Worm (Caenorhabditis elegans) whole organism, young adult: ENCODE data around the gene R02F2.9.

Experiments used
- F37B4.10 ChIP-seq: fragments of 200-800 bp; sonication (Bioruptor generic); IDR thresholded peaks from 2 replicates; pipeline ENCODE4 v1.3.6; 2022; ENCODE audit warnings: missing genetic modification characterization, missing compliant biosample characterization
- F49E8.2 ChIP-seq: sonication (generic microtip); optimal IDR thresholded peaks from 3 replicates; lab custom pipeline; 2017; ENCODE audit warnings: missing genetic modification characterization, mild to moderate bottlenecking, missing compliant biosample characterization, antibody characterized with exemption, moderate library complexity; ENCODE audit not compliant: insufficient read depth
- Y67H2A.10 ChIP-seq: fragments of 200-800 bp; sonication (Bioruptor generic); conservative IDR thresholded peaks from 2 replicates; pipeline ENCODE4 v1.3.6; 2022; ENCODE audit warnings: missing genetic modification reagents, missing genetic modification characterization, missing compliant biosample characterization
- ets-4 ChIP-seq: fragments of 200-800 bp; sonication (Bioruptor generic); optimal IDR thresholded peaks from 2 replicates; lab custom pipeline; 2018; ENCODE audit warnings: mild to moderate bottlenecking, missing genetic modification characterization, missing compliant biosample characterization
- let-526 ChIP-seq: fragments of 200-800 bp; sonication (Bioruptor generic); IDR thresholded peaks from 2 replicates; pipeline ENCODE4 v1.3.6; 2022; ENCODE audit warnings: missing genetic modification reagents, missing genetic modification characterization, missing compliant biosample characterization
- lir-1 ChIP-seq: fragments of 200-800 bp; sonication (Bioruptor generic); conservative IDR thresholded peaks from 2 replicates; pipeline ENCODE4 v1.3.6; 2022; ENCODE audit warnings: missing genetic modification reagents, missing genetic modification characterization, missing compliant biosample characterization
- mcd-1 ChIP-seq: fragments of 200-800 bp; sonication (Bioruptor generic); IDR thresholded peaks from 2 replicates; pipeline ENCODE4 v1.3.6; 2022; ENCODE audit warnings: missing genetic modification reagents, missing genetic modification characterization, missing compliant biosample characterization
- nfya-1 ChIP-seq: sonication (generic microtip); optimal IDR thresholded peaks from 2 replicates; lab custom pipeline; 2017; ENCODE audit warnings: antibody characterized with exemption, missing compliant biosample characterization, missing genetic modification characterization, borderline replicate concordance; ENCODE audit not compliant: insufficient read depth
- sdz-38 ChIP-seq: sonication (generic microtip); optimal IDR thresholded peaks from 2 replicates; lab custom pipeline; 2016; ENCODE audit warnings: missing genotype, missing genetic modification characterization, missing compliant biosample characterization

ce11 chrIII:5517423-5517822 is 18.4 kb downstream of the R02F2.9 start, which contains the start of gene nekl-4:
- no peak for TF ChIP-seq let-526 (GFP tag; lab: Robert Waterston, UW)
- no peak for TF ChIP-seq Y67H2A.10 (GFP tag; lab: Robert Waterston, UW)
- no peak for TF ChIP-seq sdz-38
- no peak for TF ChIP-seq lir-1 (GFP tag; lab: Robert Waterston, UW)
- no peak for TF ChIP-seq F37B4.10 (GFP tag; lab: Robert Waterston, UW)
- TF ChIP-seq mcd-1 (GFP tag; lab: Robert Waterston, UW): no peak
- TF ChIP-seq ets-4: no peak
- no peak for TF ChIP-seq nfya-1 (tag; lab: Kevin White, UChicago)
- TF ChIP-seq F49E8.2 (tag; lab: Kevin White, UChicago): no peak
